Worm (Caenorhabditis elegans) whole organism, L1 larva: Measurements from ENCODE around the gene maoc-1.

Experiments used
- C34B4.2 ChIP-seq: sonication (generic microtip); optimal IDR thresholded peaks from 2 replicates; lab custom pipeline; 2017; ENCODE audit warnings: mild to moderate bottlenecking, missing genetic modification characterization, missing compliant biosample characterization
- F16B12.6 ChIP-seq: fragments of 150-350 bp; optimal IDR thresholded peaks from 2 replicates; lab custom pipeline; 2014; ENCODE audit warnings: missing biosample characterization, missing genetic modification characterization
- Y116A8C.19 ChIP-seq: sonication (generic microtip); optimal IDR thresholded peaks from 2 replicates; lab custom pipeline; 2016; ENCODE audit warnings: missing compliant biosample characterization, missing genetic modification characterization, borderline replicate concordance
- aha-1 ChIP-seq: fragments of 150-350 bp; optimal IDR thresholded peaks from 2 replicates; lab custom pipeline; 2014; ENCODE audit warnings: missing biosample characterization, missing genetic modification characterization
- alr-1 ChIP-seq: fragments of 200-800 bp; sonication (Bioruptor generic); optimal IDR thresholded peaks from 2 replicates; lab custom pipeline; 2018; ENCODE audit warnings: borderline replicate concordance, mild to moderate bottlenecking, missing genetic modification characterization, missing compliant biosample characterization
- aly-2 ChIP-seq: fragments of 150-350 bp; optimal IDR thresholded peaks from 2 replicates; lab custom pipeline; 2014; ENCODE audit warnings: missing biosample characterization, missing genetic modification characterization
- ama-1 ChIP-seq: fragments of 150-350 bp; optimal IDR thresholded peaks from 2 replicates; lab custom pipeline; 2014
- ceh-90 ChIP-seq: sonication (generic microtip); optimal IDR thresholded peaks from 2 replicates; lab custom pipeline; 2016; ENCODE audit warnings: missing genetic modification characterization, missing compliant biosample characterization
- dpl-1 ChIP-seq, 3 experiments: fragments of 150-350 bp in 2 of 3; sonication (generic microtip) in 1 of 3; optimal IDR thresholded peaks; 2 replicates each; lab custom pipeline; 2014 to 2017; ENCODE audit warnings: missing biosample characterization in 3 of 3, missing genetic modification characterization in 3 of 3, missing genetic modification reagents in 3 of 3
- dsc-1 ChIP-seq: sonication (generic microtip); optimal IDR thresholded peaks from 2 replicates; lab custom pipeline; 2016; ENCODE audit warnings: mild to moderate bottlenecking, missing genetic modification characterization, missing compliant biosample characterization
- efl-3 ChIP-seq: fragments of 200-800 bp; sonication (Bioruptor generic); optimal IDR thresholded peaks from 2 replicates; lab custom pipeline; 2018; ENCODE audit warnings: mild to moderate bottlenecking, missing genetic modification characterization, missing compliant biosample characterization
- elt-2 ChIP-seq: sonication (generic microtip); optimal IDR thresholded peaks from 2 replicates; lab custom pipeline; 2016; ENCODE audit warnings: missing genetic modification characterization, mild to moderate bottlenecking, inconsistent platforms, missing compliant biosample characterization, missing genetic modification reagents
- fkh-10 ChIP-seq: sonication (generic microtip); optimal IDR thresholded peaks from 2 replicates; lab custom pipeline; 2017; ENCODE audit warnings: missing biosample characterization, missing genetic modification reagents, missing genetic modification characterization
- fkh-8 ChIP-seq: sonication (generic microtip); optimal IDR thresholded peaks from 2 replicates; lab custom pipeline; 2016; ENCODE audit warnings: mild to moderate bottlenecking, missing genetic modification characterization, missing compliant biosample characterization
- fos-1 ChIP-seq: fragments of 150-350 bp; optimal IDR thresholded peaks from 2 replicates; lab custom pipeline; 2014; ENCODE audit warnings: missing biosample characterization, missing genetic modification characterization
- hlh-17 ChIP-seq: fragments of 200-800 bp; sonication (Bioruptor generic); optimal IDR thresholded peaks from 2 replicates; lab custom pipeline; 2018; ENCODE audit warnings: missing genetic modification characterization, mild to moderate bottlenecking, missing compliant biosample characterization, moderate library complexity, borderline replicate concordance
- hpl-2 ChIP-seq: fragments of 150-350 bp; optimal IDR thresholded peaks from 2 replicates; lab custom pipeline; 2014; ENCODE audit warnings: missing biosample characterization, missing genetic modification reagents, missing genetic modification characterization
- irx-1 ChIP-seq: sonication (generic microtip); optimal IDR thresholded peaks from 2 replicates; lab custom pipeline; 2016; ENCODE audit warnings: missing genetic modification characterization, missing compliant biosample characterization
- jun-1 ChIP-seq: fragments of 150-350 bp; optimal IDR thresholded peaks from 2 replicates; lab custom pipeline; 2014; ENCODE audit warnings: missing biosample characterization, missing genetic modification reagents, missing genetic modification characterization
- lin-13 ChIP-seq: fragments of 150-350 bp; optimal IDR thresholded peaks from 2 replicates; lab custom pipeline; 2014; ENCODE audit warnings: missing biosample characterization, missing genetic modification reagents, missing genetic modification characterization
- lin-14 ChIP-seq: fragments of 200-800 bp; sonication (Bioruptor generic); optimal IDR thresholded peaks from 2 replicates; lab custom pipeline; 2018; ENCODE audit warnings: mild to moderate bottlenecking, missing genetic modification characterization, moderate library complexity, missing compliant biosample characterization
- lin-35 ChIP-seq, 2 experiments: fragments of 150-350 bp; optimal IDR thresholded peaks; 2 replicates each; lab custom pipeline; 2014; ENCODE audit warnings: missing biosample characterization in 2 of 2, missing genetic modification characterization in 2 of 2, missing genetic modification reagents in 2 of 2
- lin-39 ChIP-seq: fragments of 150-350 bp; optimal IDR thresholded peaks from 2 replicates; lab custom pipeline; 2014; ENCODE audit warnings: missing biosample characterization, missing genetic modification reagents, missing genetic modification characterization
- mab-9 ChIP-seq: fragments of 200-800 bp; sonication (Bioruptor generic); IDR thresholded peaks from 2 replicates; pipeline ENCODE4 v1.3.6; 2022; ENCODE audit warnings: missing genetic modification reagents, missing genetic modification characterization, missing compliant biosample characterization
- mef-2 ChIP-seq: fragments of 150-350 bp; optimal IDR thresholded peaks from 2 replicates; lab custom pipeline; 2014; ENCODE audit warnings: missing biosample characterization, missing genetic modification characterization
- nhr-19 ChIP-seq: fragments of 200-800 bp; sonication (Bioruptor generic); conservative IDR thresholded peaks from 2 replicates; pipeline ENCODE4 v1.3.6; 2022; ENCODE audit warnings: missing genetic modification characterization, missing compliant biosample characterization
- nhr-28 ChIP-seq: fragments of 150-350 bp; optimal IDR thresholded peaks from 2 replicates; lab custom pipeline; 2014; ENCODE audit warnings: missing biosample characterization, missing genetic modification characterization
- nhr-47 ChIP-seq: sonication (generic microtip); optimal IDR thresholded peaks from 2 replicates; lab custom pipeline; 2016; ENCODE audit warnings: mild to moderate bottlenecking, missing genetic modification characterization, moderate library complexity, missing compliant biosample characterization
- nhr-71 ChIP-seq: sonication (generic microtip); optimal IDR thresholded peaks from 2 replicates; lab custom pipeline; 2016; ENCODE audit warnings: mild to moderate bottlenecking, missing genetic modification characterization, moderate library complexity, missing compliant biosample characterization
- nhr-76 ChIP-seq: sonication (generic microtip); optimal IDR thresholded peaks from 2 replicates; lab custom pipeline; 2017; ENCODE audit warnings: missing biosample characterization, missing genetic modification characterization
- nhr-84 ChIP-seq: sonication (generic microtip); optimal IDR thresholded peaks from 2 replicates; lab custom pipeline; 2017; ENCODE audit warnings: missing biosample characterization, missing genetic modification characterization
- nhr-85 ChIP-seq: sonication (generic microtip); peaks from one replicate; lab custom pipeline; 2016; ENCODE audit warnings: missing genetic modification characterization, inconsistent platforms, missing compliant biosample characterization
- nhr-90 ChIP-seq: sonication (generic microtip); optimal IDR thresholded peaks from 2 replicates; lab custom pipeline; 2016; ENCODE audit warnings: mild to moderate bottlenecking, missing genetic modification characterization, missing compliant biosample characterization; ENCODE audit not compliant: poor library complexity
- pag-3 ChIP-seq: sonication (generic microtip); optimal IDR thresholded peaks from 2 replicates; lab custom pipeline; 2017; ENCODE audit warnings: missing genetic modification characterization, mild to moderate bottlenecking, missing compliant biosample characterization, antibody characterized with exemption, borderline replicate concordance; ENCODE audit not compliant: insufficient read depth
- pax-3 ChIP-seq: fragments of 200-800 bp; sonication (Bioruptor generic); optimal IDR thresholded peaks from 2 replicates; lab custom pipeline; 2018; ENCODE audit warnings: mild to moderate bottlenecking, missing genetic modification characterization, moderate library complexity, missing compliant biosample characterization
- pqm-1 ChIP-seq: sonication (generic microtip); optimal IDR thresholded peaks from 3 replicates; lab custom pipeline; 2017; ENCODE audit warnings: missing biosample characterization, missing genetic modification characterization
- rnt-1 ChIP-seq: sonication (generic microtip); optimal IDR thresholded peaks from 2 replicates; lab custom pipeline; 2016; ENCODE audit warnings: mild to moderate bottlenecking, missing genetic modification characterization, moderate library complexity, missing compliant biosample characterization
- skn-1 ChIP-seq: fragments of 150-350 bp; optimal IDR thresholded peaks from 2 replicates; lab custom pipeline; 2014; ENCODE audit warnings: missing biosample characterization, missing genetic modification characterization
- sox-4 ChIP-seq: sonication (generic microtip); optimal IDR thresholded peaks from 2 replicates; lab custom pipeline; 2016; ENCODE audit warnings: missing genetic modification characterization, missing compliant biosample characterization
- sptf-1 ChIP-seq: fragments of 150-350 bp; optimal IDR thresholded peaks from 2 replicates; lab custom pipeline; 2014; ENCODE audit warnings: missing biosample characterization, missing genetic modification characterization
- sup-37 ChIP-seq: fragments of 200-800 bp; sonication (Bioruptor generic); optimal IDR thresholded peaks from 2 replicates; lab custom pipeline; 2018; ENCODE audit warnings: mild to moderate bottlenecking, missing genetic modification characterization, missing compliant biosample characterization
- tbx-2 ChIP-seq: sonication (generic microtip); optimal IDR thresholded peaks from 2 replicates; lab custom pipeline; 2016; ENCODE audit warnings: missing genetic modification characterization, missing compliant biosample characterization
- tlp-1 ChIP-seq: fragments of 150-350 bp; optimal IDR thresholded peaks from 2 replicates; lab custom pipeline; 2014; ENCODE audit warnings: missing biosample characterization, missing genetic modification characterization
- unc-62 ChIP-seq: fragments of 150-350 bp; optimal IDR thresholded peaks from 2 replicates; lab custom pipeline; 2014; ENCODE audit warnings: missing biosample characterization, missing genetic modification reagents, missing genetic modification characterization
- unc-86 ChIP-seq: sonication (generic microtip); optimal IDR thresholded peaks from 2 replicates; lab custom pipeline; 2016; ENCODE audit warnings: missing genetic modification characterization, missing compliant biosample characterization
- unc-98 ChIP-seq: fragments of 200-800 bp; sonication (Bioruptor generic); IDR thresholded peaks from 2 replicates; pipeline ENCODE4 v1.3.6; 2022; ENCODE audit warnings: missing genetic modification characterization, missing compliant biosample characterization
- xbp-1 ChIP-seq: sonication (generic microtip); optimal IDR thresholded peaks from 2 replicates; lab custom pipeline; 2016; ENCODE audit warnings: missing genetic modification characterization, missing compliant biosample characterization
- zag-1 ChIP-seq: fragments of 150-350 bp; optimal IDR thresholded peaks from 2 replicates; lab custom pipeline; 2014; ENCODE audit warnings: missing biosample characterization, missing genetic modification characterization
- ztf-11 ChIP-seq, 2 experiments: sonication (generic microtip); optimal IDR thresholded peaks; 2 replicates each; lab custom pipeline; 2016 to 2017; ENCODE audit warnings: missing genetic modification characterization in 2 of 2, missing biosample characterization in 1 of 2, missing compliant biosample characterization in 1 of 2

maoc-1 gene

DNA sequence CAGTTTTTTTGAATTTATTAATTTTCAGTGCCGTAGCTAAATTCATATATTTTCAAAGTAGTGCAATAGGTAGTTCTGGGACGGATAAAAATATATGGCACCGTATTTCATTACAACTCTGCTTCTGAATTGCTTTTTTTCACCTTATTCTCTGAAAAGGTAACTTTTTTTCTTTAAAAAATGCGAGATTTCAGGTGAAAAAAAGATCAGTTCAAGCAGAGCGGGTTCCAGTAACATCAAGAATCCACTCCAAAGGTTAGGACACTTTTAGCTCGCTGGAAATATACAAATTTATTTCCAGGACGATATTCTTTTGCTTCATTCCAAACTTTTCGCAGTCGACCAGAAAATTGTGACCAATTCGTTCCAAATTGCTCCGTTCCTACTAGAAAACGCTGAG is 48.0 kb upstream of the maoc-1 start, which contains the start of gene T07F8.1:
TSS of gene T07F8.1 (plus strand) at position 301 of the 400 bp plus-strand sequence.
- TF ChIP-seq nhr-85 (tag; lab: Kevin White, UChicago) (no peak), fos-1 (tag; lab: Kevin White, UChicago) (no peak), C34B4.2 (tag; lab: Kevin White, UChicago) (no peak), aha-1 (tag; lab: Kevin White, UChicago) (no peak), mab-9 (GFP tag; lab: Robert Waterston, UW) (no peak), nhr-71 (tag; lab: Kevin White, UChicago) (no peak), zag-1 (tag; lab: Kevin White, UChicago) (no peak), elt-2 (tag; lab: Kevin White, UChicago) (no peak), hpl-2 (GFP tag; lab: Kevin White, UChicago) (no peak)

DNA sequence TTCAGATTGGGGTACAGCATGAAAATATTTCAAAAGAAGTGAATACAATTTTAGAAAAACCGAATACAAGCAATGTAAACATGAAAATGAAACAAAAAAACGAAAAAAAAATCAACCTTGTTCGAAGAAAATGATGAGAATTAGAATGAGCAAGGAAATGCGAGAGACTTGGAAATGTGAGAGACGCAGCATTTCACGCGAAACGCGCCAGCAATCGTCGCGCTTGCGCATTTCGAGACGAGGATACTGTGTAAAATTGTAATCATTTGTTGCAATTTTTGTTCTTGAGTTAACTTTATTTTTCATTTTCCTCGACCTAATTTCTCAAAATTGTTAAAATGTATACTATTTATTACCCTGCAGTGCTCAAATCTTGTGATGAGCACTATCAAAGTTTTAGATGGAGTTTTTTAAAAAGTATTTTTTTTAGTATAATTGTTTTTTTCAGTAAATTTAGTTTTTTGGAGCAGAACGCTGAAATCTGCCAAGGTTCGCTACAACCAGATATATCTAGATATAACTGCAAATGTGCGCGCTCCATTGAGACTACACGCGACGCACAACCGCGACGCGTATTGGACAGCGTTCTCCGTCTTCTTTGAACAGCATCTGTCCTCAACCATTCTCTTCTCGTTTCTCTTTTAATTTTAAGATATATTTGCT is 44.0 kb upstream of the maoc-1 start, which contains the start of gene fust-1:
TSS of gene fust-1 (plus strand) at position 613 of the 663 bp plus-strand sequence.
- TF ChIP-seq unc-98 (GFP tag; lab: Robert Waterston, UW), result peak; percentile 83
- peak; percentile 90 for TF ChIP-seq sup-37 (GFP tag; lab: Kevin White, UChicago)
- peak; percentile 90 to 94 for TF ChIP-seq lin-35 (GFP tag; optimal IDR thresholded peaks at IDR 0.05; lab: Kevin White, UChicago)
- TF ChIP-seq tbx-2 (tag; lab: Kevin White, UChicago), result peak; percentile 97
- TF ChIP-seq unc-86 (tag; lab: Kevin White, UChicago), result peak; percentile 95
- peak; percentile 97 for TF ChIP-seq lin-14 (GFP tag; lab: Kevin White, UChicago)
- TF ChIP-seq fkh-8 (tag; lab: Kevin White, UChicago), result peak; percentile 94
- TF ChIP-seq pax-3 (tag; lab: Kevin White, UChicago), result peak; percentile 92
- TF ChIP-seq pqm-1 (tag; lab: Kevin White, UChicago), result no peak
- no peak for TF ChIP-seq nhr-76 (tag; lab: Kevin White, UChicago)
- TF ChIP-seq nhr-19 (GFP tag; lab: Robert Waterston, UW), result peak; percentile 97
- TF ChIP-seq ama-1 (lab: Kevin White, UChicago), result peak; percentile 89
- TF ChIP-seq dpl-1 (GFP tag; optimal IDR thresholded peaks at IDR 0.05; lab: Kevin White, UChicago), result peak; percentile 86 to 91 (median 88)
- TF ChIP-seq nhr-28 (tag; lab: Kevin White, UChicago), result peak; percentile 4
- peak; percentile 61 for TF ChIP-seq ceh-90
- TF ChIP-seq sox-4, result peak; percentile 93
- peak; percentile 75 for TF ChIP-seq mef-2 (tag; lab: Kevin White, UChicago)
- peak; percentile 74 for TF ChIP-seq fkh-10
- peak in 1 of 2 experiments; percentile 86 for TF ChIP-seq ztf-11 (tag; optimal IDR thresholded peaks at IDR 0.05; lab: Kevin White, UChicago)
- TF ChIP-seq unc-62 (GFP tag; lab: Kevin White, UChicago), result peak; percentile 47
- peak; percentile 70 for TF ChIP-seq efl-3 (GFP tag; lab: Kevin White, UChicago)
- peak; percentile 96 for TF ChIP-seq xbp-1 (tag; lab: Kevin White, UChicago)
- peak; percentile 99 for TF ChIP-seq nhr-85 (tag; lab: Kevin White, UChicago)
- no peak for TF ChIP-seq Y116A8C.19 (tag; lab: Kevin White, UChicago)
- no peak for TF ChIP-seq hlh-17 (GFP tag; lab: Kevin White, UChicago)
- peak; percentile 96 for TF ChIP-seq jun-1
- TF ChIP-seq dsc-1 (tag; lab: Kevin White, UChicago), result peak; percentile 98
- TF ChIP-seq rnt-1 (tag; lab: Kevin White, UChicago), result peak; percentile 97
- TF ChIP-seq nhr-84 (tag; lab: Kevin White, UChicago), result no peak
- TF ChIP-seq nhr-47 (tag; lab: Kevin White, UChicago), result peak; percentile 98
- peak; percentile 97 for TF ChIP-seq nhr-90 (tag; lab: Kevin White, UChicago)
- no peak for TF ChIP-seq sptf-1 (tag; lab: Kevin White, UChicago)
- TF ChIP-seq pag-3 (tag; lab: Kevin White, UChicago), result peak; percentile 75
- peak; percentile 94 for TF ChIP-seq aly-2 (tag; lab: Kevin White, UChicago)
- no peak for TF ChIP-seq tlp-1 (tag; lab: Kevin White, UChicago)
- TF ChIP-seq irx-1 (tag; lab: Kevin White, UChicago), result peak; percentile 95
- peak; percentile 84 for TF ChIP-seq aha-1 (tag; lab: Kevin White, UChicago)
- peak; percentile 94 for TF ChIP-seq lin-13 (GFP tag; lab: Kevin White, UChicago)
- TF ChIP-seq F16B12.6, result peak; percentile 78
- peak; percentile 98 for TF ChIP-seq skn-1 (tag; lab: Kevin White, UChicago)
- peak; percentile 96 for TF ChIP-seq lin-39 (tag; lab: Kevin White, UChicago)
- TF ChIP-seq alr-1 (tag; lab: Kevin White, UChicago), result no peak
- peak; percentile 98 for TF ChIP-seq nhr-71 (tag; lab: Kevin White, UChicago)
